Worm (Caenorhabditis elegans) whole organism, late embryonic: ENCODE measurements around the gene ZK666.2.

ENCODE experiments used
- K09A11.1 ChIP-seq: sonication (generic microtip); optimal IDR thresholded peaks from 2 replicates; lab custom pipeline; 2017; ENCODE audit warnings: antibody characterized with exemption, mild to moderate bottlenecking, missing genetic modification characterization, missing compliant biosample characterization; ENCODE audit not compliant: insufficient read depth
- ama-1 ChIP-seq: fragments of 150-350 bp; optimal IDR thresholded peaks from 2 replicates; lab custom pipeline; 2014
- che-1 ChIP-seq: sonication (generic microtip); optimal IDR thresholded peaks from 2 replicates; lab custom pipeline; 2016; ENCODE audit warnings: mild to moderate bottlenecking, missing genetic modification characterization, missing compliant biosample characterization
- ets-4 ChIP-seq: sonication (generic microtip); optimal IDR thresholded peaks from 2 replicates; lab custom pipeline; 2016; ENCODE audit warnings: missing genetic modification characterization, missing compliant biosample characterization
- eyg-1 ChIP-seq: sonication (generic microtip); optimal IDR thresholded peaks from 2 replicates; lab custom pipeline; 2016; ENCODE audit warnings: missing genotype, missing genetic modification characterization, missing compliant biosample characterization
- hlh-15 ChIP-seq: sonication (generic microtip); optimal IDR thresholded peaks from 2 replicates; lab custom pipeline; 2016; ENCODE audit warnings: missing genetic modification characterization, missing compliant biosample characterization
- madf-2 ChIP-seq: sonication (generic microtip); optimal IDR thresholded peaks from 2 replicates; lab custom pipeline; 2017; ENCODE audit warnings: missing genetic modification characterization, missing compliant biosample characterization
- pha-2 ChIP-seq: sonication (generic microtip); optimal IDR thresholded peaks from 2 replicates; lab custom pipeline; 2017; ENCODE audit warnings: mild to moderate bottlenecking, missing genetic modification characterization, missing compliant biosample characterization
- rnt-1 ChIP-seq: sonication (generic microtip); optimal IDR thresholded peaks from 2 replicates; lab custom pipeline; 2016; ENCODE audit warnings: missing genetic modification characterization, missing compliant biosample characterization
- syd-9 ChIP-seq: sonication (generic microtip); optimal IDR thresholded peaks from 2 replicates; lab custom pipeline; 2016; ENCODE audit warnings: mild to moderate bottlenecking, missing genetic modification characterization, moderate library complexity, missing compliant biosample characterization

ce11 chrII:10507906-10508305 lies 36.2 kb upstream of the ZK666.2 start:
- no peak for TF ChIP-seq pha-2 (tag; lab: Kevin White, UChicago)
- no peak for TF ChIP-seq ets-4 (tag; lab: Kevin White, UChicago)
- no peak for TF ChIP-seq ama-1 (lab: Kevin White, UChicago)
- no peak for TF ChIP-seq rnt-1 (tag; lab: Kevin White, UChicago)
- TF ChIP-seq syd-9 (tag; lab: Kevin White, UChicago), result no peak
- no peak for TF ChIP-seq K09A11.1 (tag; lab: Kevin White, UChicago)
- no peak for TF ChIP-seq hlh-15 (tag; lab: Kevin White, UChicago)
- no peak for TF ChIP-seq eyg-1 (tag; lab: Kevin White, UChicago)
- no peak for TF ChIP-seq che-1 (tag; lab: Kevin White, UChicago)
- no peak for TF ChIP-seq madf-2 (tag; lab: Kevin White, UChicago)
